Worm (Caenorhabditis elegans) whole organism, late embryonic: Measurements from ENCODE around the gene M117.3.

Source experiments
- K02D7.2 ChIP-seq: sonication (generic microtip); optimal IDR thresholded peaks from 2 replicates; lab custom pipeline; 2017; ENCODE audit warnings: mild to moderate bottlenecking, missing genetic modification characterization, missing compliant biosample characterization
- T23F11.4 ChIP-seq: fragments of 200-800 bp; sonication (Bioruptor generic); optimal IDR thresholded peaks from 2 replicates; lab custom pipeline; 2018; ENCODE audit warnings: mild to moderate bottlenecking, missing genetic modification characterization, missing compliant biosample characterization
- ama-1 ChIP-seq: fragments of 150-350 bp; optimal IDR thresholded peaks from 2 replicates; lab custom pipeline; 2014
- ceh-14 ChIP-seq: sonication (generic microtip); optimal IDR thresholded peaks from 2 replicates; lab custom pipeline; 2016; ENCODE audit warnings: missing genotype, missing genetic modification characterization, missing compliant biosample characterization
- ceh-31 ChIP-seq: sonication (generic microtip); optimal IDR thresholded peaks from 2 replicates; lab custom pipeline; 2016; ENCODE audit warnings: missing genetic modification characterization, missing compliant biosample characterization
- ceh-9 ChIP-seq: sonication (generic microtip); optimal IDR thresholded peaks from 2 replicates; lab custom pipeline; 2016; ENCODE audit warnings: mild to moderate bottlenecking, missing genetic modification characterization, inconsistent platforms, missing compliant biosample characterization
- eyg-1 ChIP-seq: sonication (generic microtip); optimal IDR thresholded peaks from 2 replicates; lab custom pipeline; 2016; ENCODE audit warnings: missing genotype, missing genetic modification characterization, missing compliant biosample characterization
- lim-6 ChIP-seq: sonication (generic microtip); optimal IDR thresholded peaks from 2 replicates; lab custom pipeline; 2016; ENCODE audit warnings: missing genetic modification characterization, missing compliant biosample characterization
- mec-3 ChIP-seq: sonication (generic microtip); optimal IDR thresholded peaks from 2 replicates; lab custom pipeline; 2016; ENCODE audit warnings: borderline replicate concordance, missing genetic modification characterization, missing compliant biosample characterization
- nfya-1 ChIP-seq: sonication (generic microtip); optimal IDR thresholded peaks from 2 replicates; lab custom pipeline; 2017; ENCODE audit warnings: missing genetic modification characterization, mild to moderate bottlenecking, missing compliant biosample characterization, antibody characterized with exemption, moderate library complexity
- nhr-232 ChIP-seq: sonication (generic microtip); optimal IDR thresholded peaks from 2 replicates; lab custom pipeline; 2016; ENCODE audit warnings: missing genetic modification characterization, missing compliant biosample characterization
- pha-2 ChIP-seq: sonication (generic microtip); optimal IDR thresholded peaks from 2 replicates; lab custom pipeline; 2017; ENCODE audit warnings: mild to moderate bottlenecking, missing genetic modification characterization, missing compliant biosample characterization
- pros-1 ChIP-seq: fragments of 150-350 bp; optimal IDR thresholded peaks from 2 replicates; lab custom pipeline; 2014; ENCODE audit warnings: missing biosample characterization, missing genetic modification reagents, missing genetic modification characterization
- sox-2 ChIP-seq: fragments of 200-800 bp; sonication (Bioruptor generic); IDR thresholded peaks from 2 replicates; pipeline ENCODE4 v1.3.6; 2022; ENCODE audit warnings: missing genetic modification reagents, missing genetic modification characterization, missing compliant biosample characterization
- sox-4 ChIP-seq: sonication (generic microtip); optimal IDR thresholded peaks from 2 replicates; lab custom pipeline; 2017; ENCODE audit warnings: mild to moderate bottlenecking, missing genetic modification characterization, inconsistent platforms, missing compliant biosample characterization
- ttx-3 ChIP-seq: sonication (generic microtip); optimal IDR thresholded peaks from 2 replicates; lab custom pipeline; 2016; ENCODE audit warnings: missing genetic modification reagents, missing genetic modification characterization, missing compliant biosample characterization
- unc-42 ChIP-seq: sonication (generic microtip); optimal IDR thresholded peaks from 2 replicates; lab custom pipeline; 2016; ENCODE audit warnings: missing genotype, missing genetic modification characterization, missing compliant biosample characterization

M117.3 gene

ce11 chrIV:11871083-11871482 is 49.1 kb downstream of the M117.3 start (continued):
- no peak for TF ChIP-seq sox-2 (GFP tag; lab: Robert Waterston, UW)
- peak; percentile 26 for TF ChIP-seq sox-4 (tag; lab: Kevin White, UChicago)
- TF ChIP-seq pros-1 (tag; lab: Kevin White, UChicago) = peak; percentile 65
- TF ChIP-seq mec-3 (tag; lab: Kevin White, UChicago) = no peak
- peak; percentile 57 for TF ChIP-seq unc-42
- no peak for TF ChIP-seq ama-1 (lab: Kevin White, UChicago)
- TF ChIP-seq K02D7.2 (tag; lab: Kevin White, UChicago) = no peak
- peak; percentile 49 for TF ChIP-seq ceh-31 (tag; lab: Kevin White, UChicago)
- no peak for TF ChIP-seq pha-2 (tag; lab: Kevin White, UChicago)

ce11 chrIV:11871898-11872297 is 49.9 kb downstream of the M117.3 start:
- peak; percentile 64 for TF ChIP-seq ceh-14 (tag; lab: Kevin White, UChicago)
- TF ChIP-seq T23F11.4 (GFP tag; lab: Kevin White, UChicago) = no peak
- peak; percentile 27 for TF ChIP-seq ceh-9 (tag; lab: Kevin White, UChicago)
- peak; percentile 45 for TF ChIP-seq lim-6 (tag; lab: Kevin White, UChicago)
- TF ChIP-seq eyg-1 (tag; lab: Kevin White, UChicago) = no peak
- TF ChIP-seq ceh-31 (tag; lab: Kevin White, UChicago) = peak; percentile 18
- peak; percentile 41 for TF ChIP-seq ttx-3
- no peak for TF ChIP-seq nhr-232 (tag; lab: Kevin White, UChicago)
- peak; percentile 16 for TF ChIP-seq nfya-1 (tag; lab: Kevin White, UChicago)
- TF ChIP-seq unc-42 = peak; percentile 66
